Worm (Caenorhabditis elegans) whole organism, mixed stage, embryonic: ENCODE results near the gene C18F10.7.

ENCODE experiments used
- bed-3 ChIP-seq: fragments of 200-800 bp; sonication (Bioruptor generic); optimal IDR thresholded peaks from 3 replicates; lab custom pipeline; 2018; ENCODE audit warnings: mild to moderate bottlenecking, missing genetic modification characterization, moderate library complexity, missing compliant biosample characterization
- ceh-83 ChIP-seq: fragments of 200-800 bp; sonication (Bioruptor generic); optimal IDR thresholded peaks from 2 replicates; lab custom pipeline; 2018; ENCODE audit warnings: mild to moderate bottlenecking, missing genetic modification characterization, missing compliant biosample characterization
- ces-1 ChIP-seq: fragments of 150-350 bp; optimal IDR thresholded peaks from 2 replicates; lab custom pipeline; 2014; ENCODE audit warnings: missing biosample characterization, missing genetic modification reagents, missing genetic modification characterization
- mep-1 ChIP-seq: fragments of 150-350 bp; optimal IDR thresholded peaks from 2 replicates; lab custom pipeline; 2017; ENCODE audit warnings: missing biosample characterization, missing genetic modification reagents, missing genetic modification characterization, inconsistent platforms
- nhr-237 ChIP-seq: fragments of 150-350 bp; optimal IDR thresholded peaks from 2 replicates; lab custom pipeline; 2014; ENCODE audit warnings: missing biosample characterization, missing genetic modification characterization
- nhr-28 ChIP-seq: fragments of 150-350 bp; optimal IDR thresholded peaks from 2 replicates; lab custom pipeline; 2014; ENCODE audit warnings: missing biosample characterization, missing genetic modification characterization
- unc-120 ChIP-seq: sonication (generic microtip); optimal IDR thresholded peaks from 2 replicates; lab custom pipeline; 2017; ENCODE audit warnings: missing genetic modification characterization, missing compliant biosample characterization; ENCODE audit not compliant: poor library complexity, severe bottlenecking
- unc-39 ChIP-seq: fragments of 150-350 bp; optimal IDR thresholded peaks from 2 replicates; lab custom pipeline; 2014; ENCODE audit warnings: missing biosample characterization, missing genetic modification characterization
- zip-8 ChIP-seq: fragments of 150-350 bp; optimal IDR thresholded peaks from 2 replicates; lab custom pipeline; 2014; ENCODE audit warnings: missing biosample characterization, missing genetic modification characterization
- ztf-11 ChIP-seq: fragments of 150-350 bp; optimal IDR thresholded peaks from 2 replicates; lab custom pipeline; 2014; ENCODE audit warnings: missing biosample characterization, missing genetic modification characterization

DNA sequence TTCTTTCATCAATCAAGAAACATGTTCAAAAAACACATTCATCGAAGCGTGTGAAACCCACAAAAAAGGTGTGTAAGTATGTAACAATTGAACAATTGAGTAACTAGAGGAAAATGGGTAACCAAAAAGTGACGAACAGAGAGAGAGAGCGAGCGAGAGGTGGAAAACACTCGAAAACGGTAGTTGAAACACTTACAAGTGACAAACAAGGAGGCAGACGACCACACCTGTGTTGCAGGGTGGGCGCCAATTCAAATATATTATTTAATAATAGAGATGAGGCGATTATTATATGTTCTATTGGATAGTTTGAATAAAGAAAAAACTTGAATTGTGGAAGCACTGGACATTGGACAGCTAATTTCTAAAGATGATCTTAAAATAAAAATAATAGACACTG is 11.2 kb upstream of the C18F10.7 start:
- TF ChIP-seq nhr-28 (tag; lab: Kevin White, UChicago) (no peak), bed-3 (GFP tag; lab: Kevin White, UChicago) (no peak), mep-1 (tag; lab: Kevin White, UChicago) (no peak), unc-39 (tag; lab: Kevin White, UChicago) (no peak), unc-120 (tag; lab: Kevin White, UChicago) (no peak), zip-8 (tag; lab: Kevin White, UChicago) (no peak), ztf-11 (no peak), ces-1 (no peak), nhr-237 (no peak), ceh-83 (GFP tag; lab: Kevin White, UChicago) (no peak)
